Worm (Caenorhabditis elegans) whole organism, late embryonic: ENCODE measurements around the gene flp-10.
A peak's percentile ranks its signal among the peaks of the same experiment; 100 is the strongest.

Source experiments
- C08G9.2 ChIP-seq: sonication (generic microtip); optimal IDR thresholded peaks from 2 replicates; lab custom pipeline; 2016; ENCODE audit warnings: mild to moderate bottlenecking, missing genetic modification characterization, moderate library complexity, missing compliant biosample characterization
- C38D4.7 ChIP-seq: fragments of 200-800 bp; sonication (Bioruptor generic); optimal IDR thresholded peaks from 2 replicates; lab custom pipeline; 2018; ENCODE audit warnings: mild to moderate bottlenecking, missing genetic modification characterization, moderate library complexity, missing compliant biosample characterization
- F13H6.1 ChIP-seq: sonication (generic microtip); optimal IDR thresholded peaks from 2 replicates; lab custom pipeline; 2016; ENCODE audit warnings: missing genetic modification characterization, missing compliant biosample characterization
- K09A11.1 ChIP-seq: sonication (generic microtip); optimal IDR thresholded peaks from 2 replicates; lab custom pipeline; 2017; ENCODE audit warnings: antibody characterized with exemption, mild to moderate bottlenecking, missing genetic modification characterization, missing compliant biosample characterization; ENCODE audit not compliant: insufficient read depth
- T23F11.4 ChIP-seq: fragments of 200-800 bp; sonication (Bioruptor generic); optimal IDR thresholded peaks from 2 replicates; lab custom pipeline; 2018; ENCODE audit warnings: mild to moderate bottlenecking, missing genetic modification characterization, missing compliant biosample characterization
- Y22D7AL.16 ChIP-seq: sonication (generic microtip); optimal IDR thresholded peaks from 2 replicates; lab custom pipeline; 2016; ENCODE audit warnings: missing genetic modification characterization, missing compliant biosample characterization
- ama-1 ChIP-seq: fragments of 150-350 bp; optimal IDR thresholded peaks from 2 replicates; lab custom pipeline; 2014
- ceh-14 ChIP-seq: sonication (generic microtip); optimal IDR thresholded peaks from 2 replicates; lab custom pipeline; 2016; ENCODE audit warnings: missing genotype, missing genetic modification characterization, missing compliant biosample characterization
- ceh-18 ChIP-seq: sonication (generic microtip); optimal IDR thresholded peaks from 2 replicates; lab custom pipeline; 2016; ENCODE audit warnings: missing genetic modification characterization, missing compliant biosample characterization
- ceh-2 ChIP-seq: sonication (generic microtip); optimal IDR thresholded peaks from 2 replicates; lab custom pipeline; 2016; ENCODE audit warnings: missing genotype, missing genetic modification characterization, missing compliant biosample characterization
- ceh-22 ChIP-seq: sonication (generic microtip); optimal IDR thresholded peaks from 2 replicates; lab custom pipeline; 2017; ENCODE audit warnings: missing biosample characterization, missing genetic modification characterization
- ceh-31 ChIP-seq: sonication (generic microtip); optimal IDR thresholded peaks from 2 replicates; lab custom pipeline; 2016; ENCODE audit warnings: missing genetic modification characterization, missing compliant biosample characterization
- ceh-45 ChIP-seq: fragments of 200-800 bp; sonication (Bioruptor generic); IDR thresholded peaks from 2 replicates; pipeline ENCODE4 v1.3.6; 2022; ENCODE audit warnings: missing genetic modification reagents, missing genetic modification characterization, missing compliant biosample characterization
- ceh-48 ChIP-seq: sonication (generic microtip); optimal IDR thresholded peaks from 2 replicates; lab custom pipeline; 2016; ENCODE audit warnings: missing genetic modification characterization, inconsistent platforms, missing compliant biosample characterization
- dve-1 ChIP-seq: sonication (generic microtip); optimal IDR thresholded peaks from 2 replicates; lab custom pipeline; 2017; ENCODE audit warnings: antibody characterized with exemption, mild to moderate bottlenecking, missing genetic modification characterization, missing compliant biosample characterization
- elt-2 ChIP-seq: sonication (generic microtip); optimal IDR thresholded peaks from 2 replicates; lab custom pipeline; 2016; ENCODE audit warnings: missing genetic modification reagents, missing genetic modification characterization, missing compliant biosample characterization
- elt-4 ChIP-seq: sonication (generic microtip); optimal IDR thresholded peaks from 2 replicates; lab custom pipeline; 2016; ENCODE audit warnings: missing genetic modification characterization, missing compliant biosample characterization
- ets-4 ChIP-seq: sonication (generic microtip); optimal IDR thresholded peaks from 2 replicates; lab custom pipeline; 2016; ENCODE audit warnings: missing genetic modification characterization, missing compliant biosample characterization
- eyg-1 ChIP-seq: sonication (generic microtip); optimal IDR thresholded peaks from 2 replicates; lab custom pipeline; 2016; ENCODE audit warnings: missing genotype, missing genetic modification characterization, missing compliant biosample characterization
- fax-1 ChIP-seq: sonication (generic microtip); optimal IDR thresholded peaks from 2 replicates; lab custom pipeline; 2016; ENCODE audit warnings: missing genotype, missing genetic modification characterization, missing compliant biosample characterization
- hlh-13 ChIP-seq: fragments of 200-800 bp; sonication (Bioruptor generic); optimal IDR thresholded peaks from 2 replicates; lab custom pipeline; 2018; ENCODE audit warnings: mild to moderate bottlenecking, missing genetic modification characterization, missing compliant biosample characterization
- hlh-15 ChIP-seq: sonication (generic microtip); optimal IDR thresholded peaks from 2 replicates; lab custom pipeline; 2016; ENCODE audit warnings: missing genetic modification characterization, missing compliant biosample characterization
- hlh-30 ChIP-seq: sonication (generic microtip); optimal IDR thresholded peaks from 2 replicates; lab custom pipeline; 2017; ENCODE audit warnings: antibody characterized with exemption, missing genetic modification characterization, missing compliant biosample characterization; ENCODE audit not compliant: insufficient read depth
- hlh-6 ChIP-seq: sonication (generic microtip); optimal IDR thresholded peaks from 2 replicates; lab custom pipeline; 2016; ENCODE audit warnings: missing genotype, missing genetic modification characterization, missing compliant biosample characterization
- hlh-8 ChIP-seq: sonication (generic microtip); optimal IDR thresholded peaks from 2 replicates; lab custom pipeline; 2016; ENCODE audit warnings: missing genotype, missing genetic modification characterization, missing compliant biosample characterization
- lin-11 ChIP-seq: fragments of 200-800 bp; sonication (Bioruptor generic); optimal IDR thresholded peaks from 2 replicates; lab custom pipeline; 2018; ENCODE audit warnings: mild to moderate bottlenecking, missing genetic modification characterization, missing compliant biosample characterization
- mec-3 ChIP-seq: sonication (generic microtip); optimal IDR thresholded peaks from 2 replicates; lab custom pipeline; 2016; ENCODE audit warnings: borderline replicate concordance, missing genetic modification characterization, missing compliant biosample characterization
- nfya-1 ChIP-seq: sonication (generic microtip); optimal IDR thresholded peaks from 2 replicates; lab custom pipeline; 2017; ENCODE audit warnings: missing genetic modification characterization, mild to moderate bottlenecking, missing compliant biosample characterization, antibody characterized with exemption, moderate library complexity
- npax-4 ChIP-seq: sonication (generic microtip); optimal IDR thresholded peaks from 2 replicates; lab custom pipeline; 2016; ENCODE audit warnings: missing genetic modification characterization, missing compliant biosample characterization
- pat-9 ChIP-seq: fragments of 200-800 bp; sonication (Bioruptor generic); optimal IDR thresholded peaks from 2 replicates; lab custom pipeline; 2018; ENCODE audit warnings: mild to moderate bottlenecking, missing genetic modification characterization, moderate library complexity, missing compliant biosample characterization
- pax-1 ChIP-seq: fragments of 150-350 bp; optimal IDR thresholded peaks from 2 replicates; lab custom pipeline; 2014; ENCODE audit warnings: missing biosample characterization, missing genetic modification characterization
- pha-4 ChIP-seq: fragments of 150-350 bp; optimal IDR thresholded peaks from 2 replicates; lab custom pipeline; 2018; ENCODE audit warnings: missing biosample characterization, missing genetic modification reagents, missing genetic modification characterization
- pqm-1 ChIP-seq: sonication (generic microtip); optimal IDR thresholded peaks from 2 replicates; lab custom pipeline; 2016; ENCODE audit warnings: missing genetic modification characterization, missing compliant biosample characterization
- pros-1 ChIP-seq: fragments of 150-350 bp; optimal IDR thresholded peaks from 2 replicates; lab custom pipeline; 2014; ENCODE audit warnings: missing biosample characterization, missing genetic modification reagents, missing genetic modification characterization
- sdc-2 ChIP-seq: sonication (generic microtip); optimal IDR thresholded peaks from 2 replicates; lab custom pipeline; 2016; ENCODE audit warnings: missing genotype, missing genetic modification characterization, missing compliant biosample characterization
- sox-2 ChIP-seq: fragments of 200-800 bp; sonication (Bioruptor generic); IDR thresholded peaks from 2 replicates; pipeline ENCODE4 v1.3.6; 2022; ENCODE audit warnings: missing genetic modification reagents, missing genetic modification characterization, missing compliant biosample characterization
- sox-4 ChIP-seq: sonication (generic microtip); optimal IDR thresholded peaks from 2 replicates; lab custom pipeline; 2017; ENCODE audit warnings: mild to moderate bottlenecking, missing genetic modification characterization, inconsistent platforms, missing compliant biosample characterization
- tbx-2 ChIP-seq: sonication (generic microtip); optimal IDR thresholded peaks from 2 replicates; lab custom pipeline; 2016; ENCODE audit warnings: missing genetic modification characterization, missing compliant biosample characterization
- ttx-3 ChIP-seq: sonication (generic microtip); optimal IDR thresholded peaks from 2 replicates; lab custom pipeline; 2016; ENCODE audit warnings: missing genetic modification reagents, missing genetic modification characterization, missing compliant biosample characterization
- unc-3 ChIP-seq, 2 experiments: fragments of 200-800 bp in 1 of 2; sonication (Bioruptor generic) in 1 of 2; sonication (generic microtip) in 1 of 2; conservative IDR thresholded peaks in 1 of 2; optimal IDR thresholded peaks in 1 of 2; 2 replicates each; pipeline versions ENCODE4 v1.3.6 to Lab custom; 2016 to 2022; ENCODE audit warnings: missing compliant biosample characterization in 2 of 2, missing genetic modification characterization in 2 of 2, missing genetic modification reagents in 1 of 2
- unc-55 ChIP-seq: sonication (generic microtip); optimal IDR thresholded peaks from 2 replicates; lab custom pipeline; 2017; ENCODE audit warnings: missing biosample characterization, missing genetic modification reagents, missing genetic modification characterization
- unc-86 ChIP-seq: sonication (generic microtip); optimal IDR thresholded peaks from 2 replicates; lab custom pipeline; 2016; ENCODE audit warnings: missing genetic modification characterization, missing compliant biosample characterization
- ztf-16 ChIP-seq: sonication (generic microtip); optimal IDR thresholded peaks from 2 replicates; lab custom pipeline; 2017; ENCODE audit warnings: missing genetic modification characterization, missing compliant biosample characterization

The flp-10 gene

ce11 chrIV:7839923-7840322 lies 28.8 kb upstream of the flp-10 start:
- peak; percentile 65 for TF ChIP-seq ceh-14 (tag; lab: Kevin White, UChicago)
- TF ChIP-seq hlh-8 (tag; lab: Kevin White, UChicago) = no peak
- peak; percentile 33 for TF ChIP-seq ceh-31

ce11 chrIV:7841218-7841617 lies 27.5 kb upstream of the flp-10 start:
- TF ChIP-seq ceh-45 = no peak
- peak; percentile 42 for TF ChIP-seq elt-2 (tag; lab: Kevin White, UChicago)
- TF ChIP-seq hlh-15 (tag; lab: Kevin White, UChicago) = no peak

- TF ChIP-seq ceh-22 (tag; lab: Kevin White, UChicago) (no peak), ets-4 (tag; lab: Kevin White, UChicago) (no peak), sox-4 (tag; lab: Kevin White, UChicago) (no peak), C38D4.7 (GFP tag; lab: Kevin White, UChicago) (no peak), ceh-18 (tag; lab: Kevin White, UChicago) (no peak), mec-3 (tag; lab: Kevin White, UChicago) (no peak), fax-1 (no peak), ttx-3 (tag; lab: Kevin White, UChicago) (no peak), npax-4 (no peak), hlh-30 (tag; lab: Kevin White, UChicago) (peak; percentile 17), elt-2 (tag; lab: Kevin White, UChicago) (peak; percentile 8), C08G9.2 (tag; lab: Kevin White, UChicago) (no peak), unc-55 (no peak), ceh-31 (no peak)
- TF ChIP-seq, all 69 proteins: peak for 2
Observed at ce11 chrIV:7844333-7844973, 24.3 kb upstream of the flp-10 start.

- TF ChIP-seq sox-4 (tag; lab: Kevin White, UChicago) (peak; percentile 12), tbx-2 (tag; lab: Kevin White, UChicago) (peak; percentile 81), pat-9 (tag; lab: Kevin White, UChicago) (peak; percentile 4), ceh-2 (tag; lab: Kevin White, UChicago) (peak; percentile 61), ceh-14 (tag; lab: Kevin White, UChicago) (peak; percentile 44), hlh-13 (GFP tag; lab: Kevin White, UChicago) (no peak), ceh-22 (tag; lab: Kevin White, UChicago) (peak; percentile 64), nfya-1 (tag; lab: Kevin White, UChicago) (peak; percentile 84), dve-1 (tag; lab: Kevin White, UChicago) (no peak), ceh-48 (tag; lab: Kevin White, UChicago) (peak; percentile 42), ama-1 (lab: Kevin White, UChicago) (no peak), C38D4.7 (GFP tag; lab: Kevin White, UChicago) (peak; percentile 12), C08G9.2 (tag; lab: Kevin White, UChicago) (peak; percentile 51), F13H6.1 (tag; lab: Kevin White, UChicago) (peak; percentile 59), pax-1 (tag; lab: Kevin White, UChicago) (no peak), pqm-1 (peak; percentile 9), unc-3 (GFP tag; conservative IDR thresholded peaks at IDR 0.05; lab: Robert Waterston, UW) (no peak), unc-3 (tag; optimal IDR thresholded peaks at IDR 0.05; lab: Kevin White, UChicago) (no peak), hlh-8 (tag; lab: Kevin White, UChicago) (no peak), eyg-1 (tag; lab: Kevin White, UChicago) (no peak), sdc-2 (tag; lab: Kevin White, UChicago) (peak; percentile 43), lin-11 (tag; lab: Kevin White, UChicago) (no peak), Y22D7AL.16 (tag; lab: Kevin White, UChicago) (no peak), ztf-16 (tag; lab: Kevin White, UChicago) (no peak), ets-4 (tag; lab: Kevin White, UChicago) (peak; percentile 2), K09A11.1 (tag; lab: Kevin White, UChicago) (no peak), hlh-6 (tag; lab: Kevin White, UChicago) (peak; percentile 67), elt-2 (tag; lab: Kevin White, UChicago) (peak; percentile 42), ceh-18 (tag; lab: Kevin White, UChicago) (peak; percentile 84), pros-1 (peak; percentile 67), unc-86 (tag; lab: Kevin White, UChicago) (no peak), ceh-45 (no peak), hlh-15 (tag; lab: Kevin White, UChicago) (no peak), sox-2 (no peak; the same call in 1 of the 2 replicates), fax-1 (no peak), T23F11.4 (peak; percentile 32), pha-4 (tag; lab: Kevin White, UChicago) (no peak), elt-4 (tag; lab: Kevin White, UChicago) (no peak)
Observed at ce11 chrIV:7845585-7845984, 23.1 kb upstream of the flp-10 start.
